Worm (Caenorhabditis elegans) whole organism, L1 larva: Measurements from ENCODE around the gene K09C4.7.
A peak's percentile ranks its signal among the peaks of the same experiment; 100 is the strongest.

Source experiments
- C34B4.2 ChIP-seq: sonication (generic microtip); optimal IDR thresholded peaks from 2 replicates; lab custom pipeline; 2017; ENCODE audit warnings: mild to moderate bottlenecking, missing genetic modification characterization, missing compliant biosample characterization
- F16B12.6 ChIP-seq: fragments of 150-350 bp; optimal IDR thresholded peaks from 2 replicates; lab custom pipeline; 2014; ENCODE audit warnings: missing biosample characterization, missing genetic modification characterization
- aha-1 ChIP-seq: fragments of 150-350 bp; optimal IDR thresholded peaks from 2 replicates; lab custom pipeline; 2014; ENCODE audit warnings: missing biosample characterization, missing genetic modification characterization
- aly-2 ChIP-seq: fragments of 150-350 bp; optimal IDR thresholded peaks from 2 replicates; lab custom pipeline; 2014; ENCODE audit warnings: missing biosample characterization, missing genetic modification characterization
- ceh-63 ChIP-seq: fragments of 200-800 bp; sonication (Bioruptor generic); optimal IDR thresholded peaks from 2 replicates; lab custom pipeline; 2018; ENCODE audit warnings: mild to moderate bottlenecking, missing genetic modification characterization, missing compliant biosample characterization
- ceh-82 ChIP-seq, 3 experiments: fragments of 150-350 bp in 1 of 3; sonication (generic microtip) in 2 of 3; optimal IDR thresholded peaks; 2 replicates each; lab custom pipeline; 2014 to 2017; ENCODE audit warnings: missing biosample characterization in 3 of 3, missing genetic modification characterization in 3 of 3
- ceh-90 ChIP-seq: sonication (generic microtip); optimal IDR thresholded peaks from 2 replicates; lab custom pipeline; 2016; ENCODE audit warnings: missing genetic modification characterization, missing compliant biosample characterization
- dsc-1 ChIP-seq: sonication (generic microtip); optimal IDR thresholded peaks from 2 replicates; lab custom pipeline; 2016; ENCODE audit warnings: mild to moderate bottlenecking, missing genetic modification characterization, missing compliant biosample characterization
- efl-1 ChIP-seq, 4 experiments: fragments of 150-350 bp; optimal IDR thresholded peaks in 3 of 4; peaks in 1 of 4; 1 replicate in 1 of 4; 2 replicates in 3 of 4; lab custom pipeline; 2014; ENCODE audit warnings: missing biosample characterization in 2 of 4, missing genetic modification characterization in 2 of 4, missing genetic modification reagents in 2 of 4
- egl-13 ChIP-seq: sonication (generic microtip); optimal IDR thresholded peaks from 2 replicates; lab custom pipeline; 2016; ENCODE audit warnings: missing genotype, missing genetic modification reagents, missing genetic modification characterization, missing compliant biosample characterization
- elt-2 ChIP-seq: sonication (generic microtip); optimal IDR thresholded peaks from 2 replicates; lab custom pipeline; 2016; ENCODE audit warnings: missing genetic modification characterization, mild to moderate bottlenecking, inconsistent platforms, missing compliant biosample characterization, missing genetic modification reagents
- fkh-10 ChIP-seq: sonication (generic microtip); optimal IDR thresholded peaks from 2 replicates; lab custom pipeline; 2017; ENCODE audit warnings: missing biosample characterization, missing genetic modification reagents, missing genetic modification characterization
- fkh-8 ChIP-seq: sonication (generic microtip); optimal IDR thresholded peaks from 2 replicates; lab custom pipeline; 2016; ENCODE audit warnings: mild to moderate bottlenecking, missing genetic modification characterization, missing compliant biosample characterization
- hlh-17 ChIP-seq: fragments of 200-800 bp; sonication (Bioruptor generic); optimal IDR thresholded peaks from 2 replicates; lab custom pipeline; 2018; ENCODE audit warnings: missing genetic modification characterization, mild to moderate bottlenecking, missing compliant biosample characterization, moderate library complexity, borderline replicate concordance
- irx-1 ChIP-seq: sonication (generic microtip); optimal IDR thresholded peaks from 2 replicates; lab custom pipeline; 2016; ENCODE audit warnings: missing genetic modification characterization, missing compliant biosample characterization
- isw-1 ChIP-seq: fragments of 200-800 bp; sonication (Bioruptor generic); IDR thresholded peaks from 2 replicates; pipeline ENCODE4 v1.3.6; 2022; ENCODE audit warnings: missing genetic modification characterization, missing compliant biosample characterization
- lir-3 ChIP-seq: sonication (generic microtip); optimal IDR thresholded peaks from 2 replicates; lab custom pipeline; 2016; ENCODE audit warnings: mild to moderate bottlenecking, missing genetic modification characterization, moderate library complexity, missing compliant biosample characterization; ENCODE audit not compliant: poor library complexity
- mab-9 ChIP-seq: fragments of 200-800 bp; sonication (Bioruptor generic); IDR thresholded peaks from 2 replicates; pipeline ENCODE4 v1.3.6; 2022; ENCODE audit warnings: missing genetic modification reagents, missing genetic modification characterization, missing compliant biosample characterization
- mdl-1 ChIP-seq, 2 experiments: fragments of 150-350 bp; optimal IDR thresholded peaks; 2 replicates each; lab custom pipeline; 2014 to 2017; ENCODE audit warnings: missing biosample characterization in 2 of 2, missing genetic modification characterization in 2 of 2, inconsistent platforms in 1 of 2
- nhr-11 ChIP-seq: fragments of 150-350 bp; optimal IDR thresholded peaks from 2 replicates; lab custom pipeline; 2014; ENCODE audit warnings: missing biosample characterization, missing genetic modification characterization
- nhr-19 ChIP-seq: fragments of 200-800 bp; sonication (Bioruptor generic); conservative IDR thresholded peaks from 2 replicates; pipeline ENCODE4 v1.3.6; 2022; ENCODE audit warnings: missing genetic modification characterization, missing compliant biosample characterization
- nhr-20 ChIP-seq: sonication (generic microtip); optimal IDR thresholded peaks from 2 replicates; lab custom pipeline; 2016; ENCODE audit warnings: mild to moderate bottlenecking, missing genetic modification characterization, missing compliant biosample characterization
- nhr-237 ChIP-seq: fragments of 150-350 bp; optimal IDR thresholded peaks from 2 replicates; lab custom pipeline; 2014; ENCODE audit warnings: missing biosample characterization, missing genetic modification characterization
- nhr-71 ChIP-seq: sonication (generic microtip); optimal IDR thresholded peaks from 2 replicates; lab custom pipeline; 2016; ENCODE audit warnings: mild to moderate bottlenecking, missing genetic modification characterization, moderate library complexity, missing compliant biosample characterization
- nhr-84 ChIP-seq: sonication (generic microtip); optimal IDR thresholded peaks from 2 replicates; lab custom pipeline; 2017; ENCODE audit warnings: missing biosample characterization, missing genetic modification characterization
- nhr-85 ChIP-seq: sonication (generic microtip); peaks from one replicate; lab custom pipeline; 2016; ENCODE audit warnings: missing genetic modification characterization, inconsistent platforms, missing compliant biosample characterization
- pqm-1 ChIP-seq: sonication (generic microtip); optimal IDR thresholded peaks from 3 replicates; lab custom pipeline; 2017; ENCODE audit warnings: missing biosample characterization, missing genetic modification characterization
- skn-1 ChIP-seq: fragments of 150-350 bp; optimal IDR thresholded peaks from 2 replicates; lab custom pipeline; 2014; ENCODE audit warnings: missing biosample characterization, missing genetic modification characterization
- sup-37 ChIP-seq: fragments of 200-800 bp; sonication (Bioruptor generic); optimal IDR thresholded peaks from 2 replicates; lab custom pipeline; 2018; ENCODE audit warnings: mild to moderate bottlenecking, missing genetic modification characterization, missing compliant biosample characterization
- tlp-1 ChIP-seq: fragments of 150-350 bp; optimal IDR thresholded peaks from 2 replicates; lab custom pipeline; 2014; ENCODE audit warnings: missing biosample characterization, missing genetic modification characterization
- unc-30 ChIP-seq: sonication (generic microtip); optimal IDR thresholded peaks from 2 replicates; lab custom pipeline; 2017; ENCODE audit warnings: missing biosample characterization, missing genetic modification characterization
- unc-62 ChIP-seq: fragments of 150-350 bp; optimal IDR thresholded peaks from 2 replicates; lab custom pipeline; 2014; ENCODE audit warnings: missing biosample characterization, missing genetic modification reagents, missing genetic modification characterization
- unc-86 ChIP-seq: sonication (generic microtip); optimal IDR thresholded peaks from 2 replicates; lab custom pipeline; 2016; ENCODE audit warnings: missing genetic modification characterization, missing compliant biosample characterization
- xbp-1 ChIP-seq: sonication (generic microtip); optimal IDR thresholded peaks from 2 replicates; lab custom pipeline; 2016; ENCODE audit warnings: missing genetic modification characterization, missing compliant biosample characterization

K09C4.7 gene

ce11 chrX:3304068-3304467, 31.4 kb downstream of the K09C4.7 start, which contains the start of gene F11D5.7:
TSS of gene F11D5.7 (plus strand) at chrX:3304368.
- TF ChIP-seq nhr-20 (tag; lab: Kevin White, UChicago) (no peak), nhr-71 (tag; lab: Kevin White, UChicago) (no peak), egl-13 (tag; lab: Kevin White, UChicago) (no peak), nhr-237 (tag; lab: Kevin White, UChicago) (no peak)
- TF ChIP-seq, all 84 proteins: peak for 0

- no peak for TF ChIP-seq mab-9 (GFP tag; lab: Robert Waterston, UW)
- no peak for TF ChIP-seq fkh-10 (GFP tag; lab: Kevin White, UChicago)
- no peak for TF ChIP-seq dsc-1 (tag; lab: Kevin White, UChicago)
- TF ChIP-seq nhr-19 = no peak
- peak; percentile 1 for TF ChIP-seq nhr-85
- no peak for TF ChIP-seq lir-3
- TF ChIP-seq aly-2 (tag; lab: Kevin White, UChicago) = no peak
- TF ChIP-seq tlp-1 = no peak
- TF ChIP-seq ceh-63 = no peak
- TF ChIP-seq nhr-11 = no peak
- TF ChIP-seq ceh-82 (tag; optimal IDR thresholded peaks at IDR 0.05; lab: Kevin White, UChicago) = no peak
- no peak for TF ChIP-seq egl-13 (tag; lab: Kevin White, UChicago)
- TF ChIP-seq isw-1 (GFP tag; lab: Robert Waterston, UW) = no peak
- TF ChIP-seq irx-1 = no peak
- TF ChIP-seq ceh-90 = no peak
- no peak for TF ChIP-seq unc-62
- peak; percentile 18 for TF ChIP-seq elt-2
- TF ChIP-seq, all 84 proteins: peak for 2
Observed at ce11 chrX:3306594-3307296, 34.1 kb downstream of the K09C4.7 start.

ce11 chrX:3310702-3311101, 38.0 kb downstream of the K09C4.7 start:
- TF ChIP-seq unc-30 (tag; lab: Kevin White, UChicago) (no peak), C34B4.2 (tag; lab: Kevin White, UChicago) (no peak), F16B12.6 (tag; lab: Kevin White, UChicago) (no peak), fkh-8 (tag; lab: Kevin White, UChicago) (no peak), aha-1 (tag; lab: Kevin White, UChicago) (no peak), unc-86 (tag; lab: Kevin White, UChicago) (no peak), hlh-17 (GFP tag; lab: Kevin White, UChicago) (no peak), nhr-84 (tag; lab: Kevin White, UChicago) (no peak), sup-37 (GFP tag; lab: Kevin White, UChicago) (no peak), pqm-1 (tag; lab: Kevin White, UChicago) (no peak), mdl-1 (tag; optimal IDR thresholded peaks at IDR 0.05; lab: Kevin White, UChicago) (no peak), isw-1 (GFP tag; lab: Robert Waterston, UW) (no peak)
- TF ChIP-seq, all 84 proteins: peak for 0

ce11 chrX:3313939-3314338, 41.3 kb downstream of the K09C4.7 start:
- TF ChIP-seq dsc-1 (tag; lab: Kevin White, UChicago) (no peak), mab-9 (GFP tag; lab: Robert Waterston, UW) (no peak), xbp-1 (tag; lab: Kevin White, UChicago) (no peak), F16B12.6 (tag; lab: Kevin White, UChicago) (no peak), isw-1 (GFP tag; lab: Robert Waterston, UW) (no peak), skn-1 (tag; lab: Kevin White, UChicago) (no peak), efl-1 (optimal IDR thresholded peaks at IDR 0.05; lab: Kevin White, UChicago) (no peak), efl-1 (GFP tag; optimal IDR thresholded peaks at IDR 0.05 in 1 of 2; lab: Kevin White, UChicago) (peak in 1 of 2 experiments; percentile 51)
